Worm (Caenorhabditis elegans) whole organism, L2 larva: ENCODE data around the gene sur-5.

Experiments used
- nhr-237 ChIP-seq: fragments of 150-350 bp; optimal IDR thresholded peaks from 2 replicates; lab custom pipeline; 2014; ENCODE audit warnings: missing biosample characterization, missing genetic modification characterization
- nhr-77 ChIP-seq: fragments of 150-350 bp; optimal IDR thresholded peaks from 2 replicates; lab custom pipeline; 2014; ENCODE audit warnings: missing biosample characterization, missing genetic modification characterization

ce11 chrX:7343218-7343617, 37.8 kb upstream of the sur-5 start:
- TF ChIP-seq nhr-77 (tag; lab: Kevin White, UChicago) (no peak), nhr-237 (no peak)
